Worm (Caenorhabditis elegans): ENCODE measurements around the gene F25B5.5.

The F25B5.5 gene

DNA sequence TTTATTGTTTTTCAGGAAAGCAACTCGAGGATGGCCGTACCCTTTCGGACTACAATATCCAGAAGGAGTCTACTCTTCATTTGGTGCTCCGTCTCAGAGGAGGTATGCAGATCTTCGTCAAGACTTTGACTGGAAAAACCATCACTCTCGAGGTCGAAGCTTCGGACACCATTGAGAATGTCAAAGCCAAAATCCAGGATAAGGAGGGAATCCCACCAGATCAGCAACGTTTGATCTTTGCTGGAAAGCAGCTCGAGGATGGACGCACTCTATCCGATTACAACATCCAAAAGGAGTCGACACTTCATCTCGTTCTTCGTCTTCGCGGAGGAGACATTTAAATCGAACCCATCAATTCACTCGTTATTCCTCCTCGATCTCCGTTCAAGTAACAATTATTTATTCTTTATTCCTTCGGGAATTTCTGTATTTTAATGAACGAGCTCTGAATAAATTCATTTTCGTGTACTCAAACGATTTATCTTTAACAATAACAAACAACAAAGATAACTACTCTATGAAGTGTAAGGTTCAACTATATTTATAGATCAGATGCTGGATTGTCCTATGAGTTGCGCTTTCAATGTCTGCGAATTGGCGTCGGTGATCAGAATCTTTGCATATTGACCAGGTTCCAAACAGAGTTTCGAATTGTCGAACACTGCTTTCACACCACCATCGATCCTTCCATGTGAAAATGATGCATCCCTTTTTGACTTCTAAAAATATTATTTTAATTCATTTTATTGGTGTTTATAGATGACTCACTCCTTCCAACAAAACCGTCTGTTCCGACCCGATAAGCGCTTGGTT is 2.4 kb downstream of the F25B5.5 start:
- TF ChIP-seq ceh-39 (tag; optimal IDR thresholded peaks at IDR 0.05), result no peak
- no peak for TF ChIP-seq nhr-76 (tag; optimal IDR thresholded peaks at IDR 0.05)
- peak; percentile 3 for TF ChIP-seq lin-32 (GFP tag; optimal IDR thresholded peaks at IDR 0.05)
- peak; percentile 78 for TF ChIP-seq ceh-83 (GFP tag; optimal IDR thresholded peaks at IDR 0.05)

DNA sequence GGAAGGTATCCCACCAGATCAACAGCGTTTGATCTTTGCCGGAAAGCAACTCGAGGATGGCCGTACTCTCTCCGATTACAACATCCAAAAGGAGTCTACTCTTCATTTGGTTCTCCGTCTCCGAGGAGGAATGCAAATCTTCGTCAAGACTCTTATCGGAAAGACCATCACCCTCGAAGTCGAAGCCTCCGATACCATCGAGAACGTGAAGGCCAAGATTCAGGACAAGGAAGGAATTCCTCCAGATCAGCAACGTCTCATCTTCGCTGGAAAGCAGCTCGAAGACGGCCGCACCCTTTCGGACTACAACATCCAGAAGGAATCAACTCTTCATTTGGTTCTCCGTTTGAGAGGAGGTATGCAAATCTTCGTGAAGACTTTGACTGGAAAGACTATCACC is 3.8 kb downstream of the F25B5.5 start:
- TF ChIP-seq mep-1 (tag; optimal IDR thresholded peaks at IDR 0.05) (no peak), nhr-237 (tag; optimal IDR thresholded peaks at IDR 0.05) (no peak), mls-2 (tag; optimal IDR thresholded peaks at IDR 0.05) (no peak), blmp-1 (tag; optimal IDR thresholded peaks at IDR 0.05) (no peak), unc-39 (tag; optimal IDR thresholded peaks at IDR 0.05) (no peak), elt-1 (tag; optimal IDR thresholded peaks at IDR 0.05; ENCODE audit: borderline replicate concordance, insufficient read depth) (peak; percentile 84), zip-8 (tag; optimal IDR thresholded peaks at IDR 0.05) (no peak), flh-1 (GFP tag; optimal IDR thresholded peaks at IDR 0.05) (no peak), lin-32 (GFP tag; optimal IDR thresholded peaks at IDR 0.05) (no peak), pha-4 (tag; optimal IDR thresholded peaks at IDR 0.05) (no peak), sptf-1 (tag; optimal IDR thresholded peaks at IDR 0.05) (no peak), cnd-1 (tag; optimal IDR thresholded peaks at IDR 0.05) (no peak), snpc-4 (tag; optimal IDR thresholded peaks at IDR 0.05) (no peak), sem-2 (GFP tag; optimal IDR thresholded peaks at IDR 0.05) (no peak), nhr-28 (tag; optimal IDR thresholded peaks at IDR 0.05) (no peak), mab-5 (tag; optimal IDR thresholded peaks at IDR 0.05) (no peak), tbx-8 (GFP tag; optimal IDR thresholded peaks at IDR 0.05) (no peak), ham-2 (GFP tag; optimal IDR thresholded peaks at IDR 0.05) (peak; percentile 42)

DNA sequence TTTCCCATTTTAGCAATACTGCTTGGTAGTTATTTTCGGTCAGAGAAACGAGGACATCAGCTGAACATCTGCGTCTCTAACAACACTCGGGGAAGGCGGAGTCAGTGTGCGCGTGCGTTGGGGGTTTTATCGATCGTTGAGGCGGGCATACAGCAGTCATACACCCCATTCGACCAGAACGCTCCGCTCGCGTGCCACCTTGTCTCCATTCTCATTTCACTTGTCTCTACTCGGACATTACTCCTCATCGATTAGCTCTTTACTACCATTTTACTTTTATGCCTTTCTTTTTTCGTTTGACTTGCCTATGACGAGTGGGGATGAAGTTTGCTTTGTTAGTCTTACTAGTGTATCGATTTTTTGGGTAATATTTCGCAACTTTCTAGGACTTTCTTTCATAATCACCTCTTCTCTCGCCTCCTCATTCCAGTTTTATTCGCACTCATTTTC is 5.4 kb downstream of the F25B5.5 start:
- peak; percentile 13 for TF ChIP-seq ces-1 (GFP tag; optimal IDR thresholded peaks at IDR 0.05)
- TF ChIP-seq lsy-2 (tag; optimal IDR thresholded peaks at IDR 0.05), result peak; percentile 19
- TF ChIP-seq tbx-8 (GFP tag; optimal IDR thresholded peaks at IDR 0.05), result no peak
- no peak for TF ChIP-seq ceh-83 (GFP tag; optimal IDR thresholded peaks at IDR 0.05)
- TF ChIP-seq ztf-11 (tag; optimal IDR thresholded peaks at IDR 0.05), result no peak
- no peak for TF ChIP-seq unc-39 (tag; optimal IDR thresholded peaks at IDR 0.05)
- TF ChIP-seq mls-2 (tag; optimal IDR thresholded peaks at IDR 0.05), result no peak
- TF ChIP-seq ceh-39 (tag; optimal IDR thresholded peaks at IDR 0.05), result peak; percentile 61
- peak; percentile 14 for TF ChIP-seq hlh-1 (tag; optimal IDR thresholded peaks at IDR 0.05)
- TF ChIP-seq unc-120 (tag; optimal IDR thresholded peaks at IDR 0.05; ENCODE audit: poor library complexity, severe bottlenecking), result peak; percentile 79
- TF ChIP-seq ceh-43 (GFP tag; optimal IDR thresholded peaks at IDR 0.05), result no peak
- TF ChIP-seq mep-1 (tag; optimal IDR thresholded peaks at IDR 0.05), result peak; percentile 45
- TF ChIP-seq unc-62 (GFP tag; optimal IDR thresholded peaks at IDR 0.05), result peak; percentile 30
- TF ChIP-seq nhr-12 (tag; optimal IDR thresholded peaks at IDR 0.05), result no peak
- TF ChIP-seq lin-32 (GFP tag; optimal IDR thresholded peaks at IDR 0.05), result peak; percentile 46
- TF ChIP-seq nhr-76 (tag; optimal IDR thresholded peaks at IDR 0.05), result no peak

ce11 chrIII:5939453-5940296 is 6.2 kb downstream of the F25B5.5 start, which contains the start of gene ubq-1:
TSS of gene ubq-1 (plus strand) at chrIII:5940254.
- TF ChIP-seq sptf-1 (tag; optimal IDR thresholded peaks at IDR 0.05) (no peak), tbx-8 (GFP tag; optimal IDR thresholded peaks at IDR 0.05) (no peak), pha-4 (tag; optimal IDR thresholded peaks at IDR 0.05) (no peak), M03D4.4 (tag; optimal IDR thresholded peaks at IDR 0.05) (peak; percentile 66), cnd-1 (tag; optimal IDR thresholded peaks at IDR 0.05) (peak; percentile 58), mls-2 (tag; optimal IDR thresholded peaks at IDR 0.05) (peak; percentile 50), ham-2 (GFP tag; optimal IDR thresholded peaks at IDR 0.05) (no peak)

Data from whole organism, mixed stage, embryonic.